Fruit fly (Drosophila melanogaster) whole organism: ENCODE data around the gene CG3281.
"Not testable (repeated sequence)": the region's sequence is repeated elsewhere in the genome, so short reads cannot be mapped to it uniquely, and the experiment has no call there.

Experiments used
- CG8478 ChIP-seq: fragments of >200 bp; optimal IDR thresholded peaks from 2 replicates; lab custom pipeline; 2018; ENCODE audit warnings: inconsistent platforms
- Dll ChIP-seq: fragments of >200 bp; optimal IDR thresholded peaks from 2 replicates; lab custom pipeline; 2017
- EcR ChIP-seq, 2 experiments: fragments of >200 bp; optimal IDR thresholded peaks; 2 replicates each; lab custom pipeline; 2017; ENCODE audit warnings: missing biosample characterization in 2 of 2, missing genetic modification characterization in 2 of 2, missing genetic modification reagents in 2 of 2
- pan ChIP-seq: fragments of >200 bp; optimal IDR thresholded peaks from 2 replicates; lab custom pipeline; 2017
- psq ChIP-seq: fragments of >200 bp; optimal IDR thresholded peaks from 2 replicates; lab custom pipeline; 2017
- usp ChIP-seq: fragments of >200 bp; optimal IDR thresholded peaks from 2 replicates; lab custom pipeline; 2017; ENCODE audit warnings: missing biosample characterization, missing genetic modification characterization, mixed read lengths

DNA sequence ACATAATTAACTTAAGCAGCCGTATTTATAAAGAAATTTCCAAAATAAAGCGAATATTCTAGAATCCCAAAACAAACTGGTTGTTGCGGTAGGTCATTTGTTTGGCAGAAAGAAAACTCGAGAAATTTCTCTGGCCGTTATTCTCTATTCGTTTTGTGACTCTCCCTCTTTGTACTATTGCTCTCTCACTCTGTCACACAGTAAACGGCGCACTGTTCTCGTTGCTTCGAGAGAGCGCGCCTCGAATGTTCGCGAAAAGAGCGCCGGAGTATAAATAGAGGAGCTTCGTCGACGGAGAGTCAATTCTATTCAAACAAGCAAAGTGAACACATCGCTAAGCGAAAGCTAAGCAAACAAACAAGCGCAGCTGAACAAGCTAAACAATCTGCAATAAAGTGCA is 4.4 kb downstream of the CG3281 start, which contains the start of gene Hsp70Ab:
- TF ChIP-seq EcR (GFP tag; optimal IDR thresholded peaks at IDR 0.05; lab: Kevin White, UChicago); pan (lab: Kevin White, UChicago); usp (GFP tag; lab: Kevin White, UChicago); psq (lab: Kevin White, UChicago); Dll; CG8478 (lab: Kevin White, UChicago): not testable (repeated sequence)
